Fruit fly (Drosophila melanogaster) whole organism, embryonic: ENCODE results near the gene CAHbeta.
A peak's percentile ranks its signal among the peaks of the same experiment; 100 is the strongest.

Experiments used
- ATbp ChIP-seq: fragments of 200-800 bp; sonication (Bioruptor generic); optimal IDR thresholded peaks from 2 replicates; lab custom pipeline; 2017; ENCODE audit warnings: missing biosample characterization, mild to moderate bottlenecking, missing genetic modification characterization, missing genetic modification reagents
- B-H2 ChIP-seq: fragments of 200-800 bp; sonication (Bioruptor generic); optimal IDR thresholded peaks from 2 replicates; lab custom pipeline; 2018; ENCODE audit warnings: missing biosample characterization, mild to moderate bottlenecking, missing genetic modification characterization
- Bdp1 ChIP-seq: fragments of 200-800 bp; sonication (Bioruptor generic); optimal IDR thresholded peaks from 3 replicates; lab custom pipeline; 2016; ENCODE audit warnings: missing biosample characterization, missing genetic modification characterization
- Blimp-1 ChIP-seq: fragments of 200-800 bp; sonication (Bioruptor generic); optimal IDR thresholded peaks from 3 replicates; lab custom pipeline; 2018; ENCODE audit warnings: missing biosample characterization, missing genetic modification characterization, mild to moderate bottlenecking, moderate library complexity, missing genetic modification reagents
- C15 ChIP-seq: fragments of 200-800 bp; sonication (Bioruptor generic); IDR thresholded peaks from 3 replicates; pipeline ENCODE4 v1.3.6; 2022; ENCODE audit warnings: missing biosample characterization, missing genetic modification characterization
- CG10366 ChIP-seq: fragments of 200-800 bp; sonication (Bioruptor generic); IDR thresholded peaks from 2 replicates; pipeline ENCODE4 v1.3.6; 2022; ENCODE audit warnings: missing biosample characterization, missing genetic modification characterization
- CG11247 ChIP-seq: fragments of 200-800 bp; sonication (Bioruptor generic); IDR thresholded peaks from 2 replicates; pipeline ENCODE4 v1.3.6; 2022; ENCODE audit warnings: missing biosample characterization, missing genetic modification characterization
- CG12071 ChIP-seq: fragments of 200-800 bp; sonication (Bioruptor generic); optimal IDR thresholded peaks from 3 replicates; lab custom pipeline; 2018; ENCODE audit warnings: missing biosample characterization, mild to moderate bottlenecking, missing genetic modification characterization
- CG13296 ChIP-seq: fragments of 200-800 bp; sonication (Bioruptor generic); optimal IDR thresholded peaks from 3 replicates; lab custom pipeline; 2018; ENCODE audit warnings: missing biosample characterization, mild to moderate bottlenecking, missing genetic modification characterization
- CG14965 ChIP-seq: fragments of 200-800 bp; sonication (Bioruptor generic); optimal IDR thresholded peaks from 2 replicates; lab custom pipeline; 2016; ENCODE audit warnings: missing biosample characterization, missing genetic modification characterization, borderline replicate concordance
- CG1647 ChIP-seq: fragments of 200-800 bp; sonication (Bioruptor generic); optimal IDR thresholded peaks from 3 replicates; lab custom pipeline; 2016; ENCODE audit warnings: missing biosample characterization, missing genetic modification characterization
- CG17361 ChIP-seq: fragments of 200-800 bp; sonication (Bioruptor generic); IDR thresholded peaks from 3 replicates; pipeline ENCODE4 v1.3.6; 2022; ENCODE audit warnings: missing biosample characterization, missing genetic modification characterization
- CG17385 ChIP-seq: fragments of 200-800 bp; sonication (Bioruptor generic); optimal IDR thresholded peaks from 3 replicates; lab custom pipeline; 2018; ENCODE audit warnings: missing biosample characterization, mild to moderate bottlenecking, missing genetic modification characterization
- CG2712 ChIP-seq: fragments of 200-800 bp; optimal IDR thresholded peaks from 3 replicates; lab custom pipeline; 2019; ENCODE audit warnings: missing biosample characterization, mild to moderate bottlenecking, missing genetic modification characterization, moderate library complexity
- CG33557 ChIP-seq: fragments of 200-800 bp; sonication (Bioruptor generic); optimal IDR thresholded peaks from 2 replicates; lab custom pipeline; 2019; ENCODE audit warnings: missing biosample characterization, mild to moderate bottlenecking, missing genetic modification characterization, moderate library complexity
- CG3838 ChIP-seq: fragments of 200-800 bp; sonication (Bioruptor generic); optimal IDR thresholded peaks from 3 replicates; lab custom pipeline; 2016; ENCODE audit warnings: missing biosample characterization, missing genetic modification characterization
- CG4328 ChIP-seq: fragments of 200-800 bp; sonication (Bioruptor generic); optimal IDR thresholded peaks from 3 replicates; lab custom pipeline; 2017; ENCODE audit warnings: missing biosample characterization, missing genetic modification reagents, missing genetic modification characterization
- CG7786 ChIP-seq: fragments of 200-800 bp; sonication (Bioruptor generic); optimal IDR thresholded peaks from 2 replicates; lab custom pipeline; 2016; ENCODE audit warnings: missing biosample characterization, missing genetic modification characterization
- CG7839 ChIP-seq: fragments of 200-800 bp; sonication (Bioruptor generic); optimal IDR thresholded peaks from 3 replicates; lab custom pipeline; 2018; ENCODE audit warnings: missing biosample characterization, mild to moderate bottlenecking, missing genetic modification characterization, moderate library complexity
- CG8478 ChIP-seq: fragments of >200 bp; optimal IDR thresholded peaks from 2 replicates; lab custom pipeline; 2018
- Camta ChIP-seq: fragments of 200-800 bp; sonication (Bioruptor generic); optimal IDR thresholded peaks from 2 replicates; lab custom pipeline; 2016; ENCODE audit warnings: missing biosample characterization, missing genetic modification characterization
- Dad ChIP-seq: fragments of 200-800 bp; sonication (Bioruptor generic); optimal IDR thresholded peaks from 3 replicates; lab custom pipeline; 2016; ENCODE audit warnings: missing biosample characterization, missing genetic modification characterization
- E2f2 ChIP-seq: fragments of 200-800 bp; sonication (Bioruptor generic); IDR thresholded peaks from 2 replicates; pipeline ENCODE4 v1.3.6; 2022; ENCODE audit warnings: missing biosample characterization, missing genetic modification characterization
- ERR ChIP-seq: fragments of 200-800 bp; sonication (Bioruptor generic); optimal IDR thresholded peaks from 2 replicates; lab custom pipeline; 2016; ENCODE audit warnings: missing biosample characterization, missing genetic modification characterization
- H2.0 ChIP-seq: fragments of 200-800 bp; sonication (Bioruptor generic); IDR thresholded peaks from 2 replicates; pipeline ENCODE4 v1.3.6; 2022; ENCODE audit warnings: missing biosample characterization, missing genetic modification characterization
- HHEX ChIP-seq: fragments of 200-800 bp; sonication (Bioruptor generic); optimal IDR thresholded peaks from 3 replicates; lab custom pipeline; 2017; ENCODE audit warnings: missing biosample characterization, mild to moderate bottlenecking, missing genetic modification characterization, missing genetic modification reagents
- HmgD ChIP-seq: fragments of 200-800 bp; sonication (Bioruptor generic); optimal IDR thresholded peaks from 3 replicates; lab custom pipeline; 2016; ENCODE audit warnings: missing biosample characterization, missing genetic modification characterization
- MTF-1 ChIP-seq: fragments of 200-800 bp; sonication (Bioruptor generic); optimal IDR thresholded peaks from 2 replicates; lab custom pipeline; 2018; ENCODE audit warnings: missing biosample characterization, mild to moderate bottlenecking, missing genetic modification characterization, borderline replicate concordance
- Mrtf ChIP-seq: fragments of 200-800 bp; sonication (Bioruptor generic); IDR thresholded peaks from 3 replicates; pipeline ENCODE4 v1.3.6; 2022; ENCODE audit warnings: missing biosample characterization, missing genetic modification characterization
- Oli ChIP-seq: fragments of 200-800 bp; sonication (Bioruptor generic); optimal IDR thresholded peaks from 2 replicates; lab custom pipeline; 2018; ENCODE audit warnings: missing biosample characterization, mild to moderate bottlenecking, missing genetic modification characterization, moderate library complexity
- PHDP ChIP-seq: fragments of 200-800 bp; sonication (Bioruptor generic); optimal IDR thresholded peaks from 3 replicates; lab custom pipeline; 2018; ENCODE audit warnings: missing biosample characterization, mild to moderate bottlenecking, missing genetic modification characterization, moderate library complexity
- Sox100B ChIP-seq: fragments of 200-800 bp; sonication (Bioruptor generic); optimal IDR thresholded peaks from 3 replicates; lab custom pipeline; 2018; ENCODE audit warnings: missing biosample characterization, mild to moderate bottlenecking, missing genetic modification characterization
- Xrp1 ChIP-seq: fragments of 200-800 bp; sonication (Bioruptor generic); IDR thresholded peaks from 2 replicates; pipeline ENCODE4 v1.3.6; 2022; ENCODE audit warnings: missing biosample characterization, missing genetic modification characterization
- crc ChIP-seq: fragments of 200-800 bp; sonication (Bioruptor generic); optimal IDR thresholded peaks from 2 replicates; lab custom pipeline; 2016; ENCODE audit warnings: missing biosample characterization, missing genetic modification characterization
- dpn ChIP-seq, 2 experiments: fragments of 200-800 bp; sonication (Bioruptor generic); optimal IDR thresholded peaks; 3 replicates each; lab custom pipeline; 2016; ENCODE audit warnings: missing biosample characterization in 2 of 2, missing genetic modification characterization in 2 of 2
- fd102C ChIP-seq: fragments of 200-800 bp; sonication (Bioruptor generic); optimal IDR thresholded peaks from 2 replicates; lab custom pipeline; 2018; ENCODE audit warnings: missing biosample characterization, mild to moderate bottlenecking, missing genetic modification characterization, moderate library complexity
- fru ChIP-seq: fragments of >200 bp; optimal IDR thresholded peaks from 2 replicates; lab custom pipeline; 2017
- hkb ChIP-seq, 2 experiments: fragments of 200-800 bp in 1 of 2; fragments of >200 bp in 1 of 2; sonication (Bioruptor generic) in 1 of 2; IDR thresholded peaks in 1 of 2; optimal IDR thresholded peaks in 1 of 2; 2 replicates each; pipeline versions ENCODE4 v1.3.6 to Lab custom; 2017 to 2022; ENCODE audit warnings: missing biosample characterization in 1 of 2, missing genetic modification characterization in 1 of 2
- lab ChIP-seq: fragments of 200-800 bp; sonication (Bioruptor generic); optimal IDR thresholded peaks from 3 replicates; lab custom pipeline; 2017; ENCODE audit warnings: missing biosample characterization, missing genetic modification characterization, mild to moderate bottlenecking, moderate library complexity, missing genetic modification reagents
- lmd ChIP-seq: fragments of 200-800 bp; sonication (Bioruptor generic); IDR thresholded peaks from 2 replicates; pipeline ENCODE4 v1.3.6; 2022; ENCODE audit warnings: missing biosample characterization, missing genetic modification characterization
- pho ChIP-seq: fragments of 200-800 bp; sonication (Bioruptor generic); optimal IDR thresholded peaks from 2 replicates; lab custom pipeline; 2016; ENCODE audit warnings: missing biosample characterization, missing genetic modification characterization
- psq ChIP-seq: fragments of 200-800 bp; sonication (Bioruptor generic); optimal IDR thresholded peaks from 2 replicates; lab custom pipeline; 2017; ENCODE audit warnings: missing biosample characterization, missing genetic modification characterization
- pum ChIP-seq: fragments of 200-800 bp; sonication (Bioruptor generic); optimal IDR thresholded peaks from 2 replicates; lab custom pipeline; 2016; ENCODE audit warnings: missing biosample characterization, missing genetic modification characterization
- run ChIP-seq: fragments of 200-800 bp; sonication (Bioruptor generic); optimal IDR thresholded peaks from 3 replicates; lab custom pipeline; 2018; ENCODE audit warnings: missing biosample characterization, mild to moderate bottlenecking, missing genetic modification characterization
- salm ChIP-seq: fragments of 200-800 bp; sonication (Bioruptor generic); optimal IDR thresholded peaks from 2 replicates; lab custom pipeline; 2018; ENCODE audit warnings: missing biosample characterization, mild to moderate bottlenecking, missing genetic modification characterization
- sd ChIP-seq: fragments of 200-800 bp; sonication (Bioruptor generic); optimal IDR thresholded peaks from 3 replicates; lab custom pipeline; 2018; ENCODE audit warnings: missing biosample characterization, mild to moderate bottlenecking, missing genetic modification characterization, moderate library complexity
- sens ChIP-seq: fragments of 200-800 bp; sonication (Bioruptor generic); peaks from one replicate; lab custom pipeline; 2016; ENCODE audit warnings: missing biosample characterization, missing genetic modification characterization
- ssp ChIP-seq: fragments of 200-800 bp; sonication (Bioruptor generic); IDR thresholded peaks from 2 replicates; pipeline ENCODE4 v1.3.6; 2022; ENCODE audit warnings: missing biosample characterization, missing genetic modification characterization
- stwl ChIP-seq: fragments of 200-800 bp; sonication (Bioruptor generic); optimal IDR thresholded peaks from 3 replicates; lab custom pipeline; 2018; ENCODE audit warnings: missing biosample characterization, mild to moderate bottlenecking, missing genetic modification characterization, moderate library complexity
- toy ChIP-seq: fragments of 200-800 bp; sonication (Bioruptor generic); IDR thresholded peaks from 2 replicates; pipeline ENCODE4 v1.3.6; 2022; ENCODE audit warnings: missing biosample characterization, missing genetic modification characterization
- usp ChIP-seq: fragments of >200 bp; optimal IDR thresholded peaks from 2 replicates; lab custom pipeline; 2017; ENCODE audit warnings: missing biosample characterization, missing genetic modification characterization
- zfh2 ChIP-seq: fragments of 200-800 bp; sonication (Bioruptor generic); optimal IDR thresholded peaks from 2 replicates; lab custom pipeline; 2016; ENCODE audit warnings: missing biosample characterization, missing genetic modification characterization

Gene CAHbeta

dm6 chr3R:8984602-8985074 lies 4.0 kb downstream of the CAHbeta start, which contains the start of gene CG11970 (continued):
- TF ChIP-seq sd (tag; lab: Kevin White, UChicago): no peak
- TF ChIP-seq PHDP (tag; lab: Kevin White, UChicago): no peak
- no peak for TF ChIP-seq CG11247 (GFP tag; lab: Robert Waterston, UW)
- TF ChIP-seq CG1647 (GFP tag; lab: Kevin White, UChicago): no peak
- TF ChIP-seq fd102C: no peak
- TF ChIP-seq CG3838 (GFP tag; lab: Kevin White, UChicago): no peak
- TF ChIP-seq HHEX (GFP tag; lab: Kevin White, UChicago): no peak
- peak; percentile 56 for TF ChIP-seq pho (GFP tag; lab: Kevin White, UChicago)
- TF ChIP-seq salm (tag; lab: Kevin White, UChicago): no peak
- TF ChIP-seq HmgD (GFP tag; lab: Kevin White, UChicago): no peak
- peak; percentile 67; the same call in 2 of the 3 replicates for TF ChIP-seq CG17361 (GFP tag; lab: Robert Waterston, UW)
- peak; percentile 65 for TF ChIP-seq zfh2 (GFP tag; lab: Kevin White, UChicago)
- peak; percentile 9; the same call in 1 of the 2 replicates for TF ChIP-seq lmd (GFP tag; lab: Robert Waterston, UW)
- TF ChIP-seq fru (lab: Kevin White, UChicago): no peak
- TF ChIP-seq pum (GFP tag; lab: Kevin White, UChicago): peak; percentile 21
- TF ChIP-seq sens (GFP tag; lab: Kevin White, UChicago): peak; percentile 84
- no peak for TF ChIP-seq CG8478 (lab: Kevin White, UChicago)
- no peak for TF ChIP-seq psq (GFP tag; lab: Kevin White, UChicago)
- peak; percentile 51 to 61 for TF ChIP-seq dpn (GFP tag; optimal IDR thresholded peaks at IDR 0.05; lab: Kevin White, UChicago)
- TF ChIP-seq CG14965 (GFP tag; lab: Kevin White, UChicago): no peak
- TF ChIP-seq run (tag; lab: Kevin White, UChicago): no peak
- TF ChIP-seq MTF-1: no peak
- peak; percentile 32 for TF ChIP-seq Camta (GFP tag; lab: Kevin White, UChicago)
- no peak for TF ChIP-seq Oli (tag; lab: Kevin White, UChicago)
- no peak for TF ChIP-seq usp
- peak; percentile 70 for TF ChIP-seq CG17385 (GFP tag; lab: Kevin White, UChicago)
- TF ChIP-seq stwl (tag; lab: Kevin White, UChicago): peak; percentile 27
- TF ChIP-seq Bdp1 (GFP tag; lab: Kevin White, UChicago): no peak
- peak; percentile 21 for TF ChIP-seq CG4328 (GFP tag; lab: Kevin White, UChicago)
- TF ChIP-seq CG10366: peak; percentile 26; the same call in 1 of the 2 replicates
- TF ChIP-seq CG7786 (GFP tag; lab: Kevin White, UChicago): peak; percentile 11
- TF ChIP-seq toy: no peak
- TF ChIP-seq ssp (GFP tag; lab: Robert Waterston, UW): 0 out of 2 replicates have a peak, but pooled peaks have one; percentile 10
- no peak for TF ChIP-seq C15 (GFP tag; lab: Robert Waterston, UW)
- TF ChIP-seq Blimp-1 (GFP tag; lab: Kevin White, UChicago): no peak
- no peak for TF ChIP-seq Sox100B
- TF ChIP-seq CG13296 (GFP tag; lab: Kevin White, UChicago): no peak
- no peak for TF ChIP-seq ATbp (GFP tag; lab: Kevin White, UChicago)
- TF ChIP-seq CG2712 (tag; lab: Kevin White, UChicago): peak; percentile 40
- peak; percentile 86 for TF ChIP-seq E2f2 (GFP tag; lab: Robert Waterston, UW)
- peak; percentile 32 for TF ChIP-seq Dad (GFP tag; lab: Kevin White, UChicago)
- no peak for TF ChIP-seq ERR (GFP tag; lab: Kevin White, UChicago)
- no peak for TF ChIP-seq B-H2 (GFP tag; lab: Kevin White, UChicago)
- TF ChIP-seq hkb (optimal IDR thresholded peaks at IDR 0.05; lab: Kevin White, UChicago): no peak
- no peak for TF ChIP-seq hkb (GFP tag; IDR thresholded peaks at IDR 0.05; lab: Robert Waterston, UW)
- 0 out of 2 replicates have a peak, but pooled peaks have one; percentile 3 for TF ChIP-seq H2.0 (GFP tag; lab: Robert Waterston, UW)
- peak; percentile 26 for TF ChIP-seq crc (GFP tag; lab: Kevin White, UChicago)
- no peak for TF ChIP-seq CG12071 (GFP tag; lab: Kevin White, UChicago)
- no peak for TF ChIP-seq lab (GFP tag; lab: Kevin White, UChicago)
- no peak for TF ChIP-seq CG33557 (GFP tag; lab: Kevin White, UChicago)
- TF ChIP-seq Mrtf: no peak
- TF ChIP-seq Xrp1 (GFP tag; lab: Robert Waterston, UW): no peak
- no peak for TF ChIP-seq CG7839
